Fruit fly (Drosophila melanogaster): ENCODE results near the gene CG18557.

The CG18557 gene

dm6 chr2L:2878188-2878587 lies 32.7 kb upstream of the CG18557 start, which contains the start of the genes Prx6a and Sbat (continued):
- TF ChIP-seq Sox15 (GFP tag; optimal IDR thresholded peaks at IDR 0.05) (peak; percentile 58), Sox14 (GFP tag; optimal IDR thresholded peaks at IDR 0.05) (peak; percentile 73), Smox (GFP tag; optimal IDR thresholded peaks at IDR 0.05) (peak; percentile 54), CG10631 (GFP tag; optimal IDR thresholded peaks at IDR 0.05) (peak; percentile 50), cyc (GFP tag; optimal IDR thresholded peaks at IDR 0.05) (peak; percentile 77), Met (GFP tag; optimal IDR thresholded peaks at IDR 0.05) (peak; percentile 53), Eip75B (GFP tag; optimal IDR thresholded peaks at IDR 0.05) (peak; percentile 78), CG6163 (GFP tag; IDR thresholded peaks at IDR 0.05) (no peak), CG11902 (GFP tag; optimal IDR thresholded peaks at IDR 0.05) (peak; percentile 56), CG6808 (GFP tag; optimal IDR thresholded peaks at IDR 0.05) (peak; percentile 43), esn (GFP tag; optimal IDR thresholded peaks at IDR 0.05) (peak; percentile 72), Hr4 (GFP tag; optimal IDR thresholded peaks at IDR 0.05) (peak; percentile 70), ss (GFP tag; optimal IDR thresholded peaks at IDR 0.05) (peak in 1 of 2 experiments; percentile 70), CG3032 (tag; optimal IDR thresholded peaks at IDR 0.05) (peak; percentile 76), CG4318 (GFP tag; optimal IDR thresholded peaks at IDR 0.05) (no peak), CG11294 (GFP tag; IDR thresholded peaks at IDR 0.05) (peak; percentile 37; the same call in 1 of the 2 replicates), lz (GFP tag; optimal IDR thresholded peaks at IDR 0.05) (peak; percentile 77), Eip93F (GFP tag; optimal IDR thresholded peaks at IDR 0.05) (no peak), CG32006 (GFP tag; optimal IDR thresholded peaks at IDR 0.05) (peak; percentile 51)

dm6 chr2L:2874542-2875194 lies 29.1 kb upstream of the CG18557 start, which contains the start of gene CG8814:
TSS of gene CG8814 (plus strand) at chr2L:2874890.
- TF ChIP-seq vri (GFP tag; optimal IDR thresholded peaks at IDR 0.05) (peak; percentile 63), CG8319 (GFP tag; optimal IDR thresholded peaks at IDR 0.05) (no peak), CG4318 (GFP tag; optimal IDR thresholded peaks at IDR 0.05) (peak; percentile 39), Met (GFP tag; optimal IDR thresholded peaks at IDR 0.05) (peak; percentile 50), cyc (GFP tag; optimal IDR thresholded peaks at IDR 0.05) (peak; percentile 57), CG6163 (GFP tag; IDR thresholded peaks at IDR 0.05) (peak; percentile 81), fd59A (GFP tag; optimal IDR thresholded peaks at IDR 0.05) (peak; percentile 23), Hr39 (GFP tag; optimal IDR thresholded peaks at IDR 0.05) (peak; percentile 53), pdm3 (GFP tag; optimal IDR thresholded peaks at IDR 0.05) (peak; percentile 50), CG1621 (tag; optimal IDR thresholded peaks at IDR 0.05) (peak; percentile 39), dac (GFP tag; optimal IDR thresholded peaks at IDR 0.05) (no peak), Eip93F (GFP tag; optimal IDR thresholded peaks at IDR 0.05) (peak; percentile 68), CG7368 (GFP tag; optimal IDR thresholded peaks at IDR 0.05) (no peak), CG10669 (GFP tag; optimal IDR thresholded peaks at IDR 0.05) (peak; percentile 37), CG8632 (GFP tag; optimal IDR thresholded peaks at IDR 0.05) (peak; percentile 11), CG32006 (GFP tag; optimal IDR thresholded peaks at IDR 0.05) (peak; percentile 69), net (GFP tag; optimal IDR thresholded peaks at IDR 0.05) (peak; percentile 61), CG11762 (GFP tag; optimal IDR thresholded peaks at IDR 0.05; ENCODE audit: insufficient read depth) (no peak), Sox15 (GFP tag; optimal IDR thresholded peaks at IDR 0.05) (peak; percentile 60), fd85E (GFP tag; optimal IDR thresholded peaks at IDR 0.05) (no peak), OdsH (GFP tag; optimal IDR thresholded peaks at IDR 0.05) (peak; percentile 63), Hr38 (GFP tag; optimal IDR thresholded peaks at IDR 0.05) (no peak), CG3919 (GFP tag; optimal IDR thresholded peaks at IDR 0.05) (peak; percentile 52), Ets96B (tag; optimal IDR thresholded peaks at IDR 0.05) (peak; percentile 48), CG15336 (GFP tag; IDR thresholded peaks at IDR 0.05) (peak; percentile 74), CG3032 (tag; optimal IDR thresholded peaks at IDR 0.05) (peak; percentile 59), CG9139 (GFP tag; optimal IDR thresholded peaks at IDR 0.05) (peak; percentile 87), Eip75B (GFP tag; optimal IDR thresholded peaks at IDR 0.05) (peak; percentile 18), CG10631 (GFP tag; optimal IDR thresholded peaks at IDR 0.05) (peak; percentile 80), CG8119 (GFP tag; IDR thresholded peaks at IDR 0.05) (peak; percentile 72), lz (GFP tag; optimal IDR thresholded peaks at IDR 0.05) (peak; percentile 65), dsx (GFP tag; optimal IDR thresholded peaks at IDR 0.05; ENCODE audit: poor library complexity, severe bottlenecking) (peak; percentile 54), topi (GFP tag; optimal IDR thresholded peaks at IDR 0.05) (peak; percentile 56), CG31627 (GFP tag; optimal IDR thresholded peaks at IDR 0.05) (peak; percentile 69), Lpt (GFP tag; optimal IDR thresholded peaks at IDR 0.05) (peak; percentile 53), Eip78C (GFP tag) (peak; percentile 79), spab (GFP tag; optimal IDR thresholded peaks at IDR 0.05) (peak; percentile 54), esn (GFP tag; optimal IDR thresholded peaks at IDR 0.05) (peak; percentile 71), CG6276 (GFP tag; optimal IDR thresholded peaks at IDR 0.05) (peak; percentile 92), CG6808 (GFP tag; optimal IDR thresholded peaks at IDR 0.05) (peak; percentile 84), CG11902 (GFP tag; optimal IDR thresholded peaks at IDR 0.05) (peak; percentile 50)
